Worm (Caenorhabditis elegans) whole organism, late embryonic: ENCODE measurements around the gene grl-12.
A peak's percentile ranks its signal among the peaks of the same experiment; 100 is the strongest.

ENCODE experiments used
- C08G9.2 ChIP-seq: sonication (generic microtip); optimal IDR thresholded peaks from 2 replicates; lab custom pipeline; 2016; ENCODE audit warnings: mild to moderate bottlenecking, missing genetic modification characterization, moderate library complexity, missing compliant biosample characterization
- F13H6.1 ChIP-seq: sonication (generic microtip); optimal IDR thresholded peaks from 2 replicates; lab custom pipeline; 2016; ENCODE audit warnings: missing genetic modification characterization, missing compliant biosample characterization
- T23F11.4 ChIP-seq: fragments of 200-800 bp; sonication (Bioruptor generic); optimal IDR thresholded peaks from 2 replicates; lab custom pipeline; 2018; ENCODE audit warnings: mild to moderate bottlenecking, missing genetic modification characterization, missing compliant biosample characterization
- ama-1 ChIP-seq: fragments of 150-350 bp; optimal IDR thresholded peaks from 2 replicates; lab custom pipeline; 2014
- ceh-18 ChIP-seq: sonication (generic microtip); optimal IDR thresholded peaks from 2 replicates; lab custom pipeline; 2016; ENCODE audit warnings: missing genetic modification characterization, missing compliant biosample characterization
- ceh-19 ChIP-seq: fragments of 200-800 bp; sonication (Bioruptor generic); optimal IDR thresholded peaks from 2 replicates; lab custom pipeline; 2018; ENCODE audit warnings: mild to moderate bottlenecking, missing genetic modification characterization, missing compliant biosample characterization
- ceh-2 ChIP-seq: sonication (generic microtip); optimal IDR thresholded peaks from 2 replicates; lab custom pipeline; 2016; ENCODE audit warnings: missing genotype, missing genetic modification characterization, missing compliant biosample characterization
- ceh-22 ChIP-seq: sonication (generic microtip); optimal IDR thresholded peaks from 2 replicates; lab custom pipeline; 2017; ENCODE audit warnings: missing biosample characterization, missing genetic modification characterization
- ceh-30 ChIP-seq: fragments of 150-350 bp; optimal IDR thresholded peaks from 2 replicates; lab custom pipeline; 2014; ENCODE audit warnings: missing biosample characterization, missing genetic modification characterization
- ceh-45 ChIP-seq: fragments of 200-800 bp; sonication (Bioruptor generic); IDR thresholded peaks from 2 replicates; pipeline ENCODE4 v1.3.6; 2022; ENCODE audit warnings: missing genetic modification reagents, missing genetic modification characterization, missing compliant biosample characterization
- ceh-48 ChIP-seq: sonication (generic microtip); optimal IDR thresholded peaks from 2 replicates; lab custom pipeline; 2016; ENCODE audit warnings: missing genetic modification characterization, inconsistent platforms, missing compliant biosample characterization
- ceh-6 ChIP-seq: fragments of 200-800 bp; sonication (Bioruptor generic); optimal IDR thresholded peaks from 2 replicates; lab custom pipeline; 2018; ENCODE audit warnings: mild to moderate bottlenecking, missing genetic modification characterization, missing compliant biosample characterization
- ceh-9 ChIP-seq: sonication (generic microtip); optimal IDR thresholded peaks from 2 replicates; lab custom pipeline; 2016; ENCODE audit warnings: mild to moderate bottlenecking, missing genetic modification characterization, inconsistent platforms, missing compliant biosample characterization
- che-1 ChIP-seq: sonication (generic microtip); optimal IDR thresholded peaks from 2 replicates; lab custom pipeline; 2016; ENCODE audit warnings: mild to moderate bottlenecking, missing genetic modification characterization, missing compliant biosample characterization
- dmd-4 ChIP-seq: sonication (generic microtip); optimal IDR thresholded peaks from 2 replicates; lab custom pipeline; 2016; ENCODE audit warnings: borderline replicate concordance, missing genetic modification characterization, missing compliant biosample characterization
- dve-1 ChIP-seq: sonication (generic microtip); optimal IDR thresholded peaks from 2 replicates; lab custom pipeline; 2017; ENCODE audit warnings: antibody characterized with exemption, mild to moderate bottlenecking, missing genetic modification characterization, missing compliant biosample characterization
- ets-4 ChIP-seq: sonication (generic microtip); optimal IDR thresholded peaks from 2 replicates; lab custom pipeline; 2016; ENCODE audit warnings: missing genetic modification characterization, missing compliant biosample characterization
- eyg-1 ChIP-seq: sonication (generic microtip); optimal IDR thresholded peaks from 2 replicates; lab custom pipeline; 2016; ENCODE audit warnings: missing genotype, missing genetic modification characterization, missing compliant biosample characterization
- fkh-6 ChIP-seq: sonication (generic microtip); optimal IDR thresholded peaks from 2 replicates; lab custom pipeline; 2016; ENCODE audit warnings: missing genetic modification characterization, missing compliant biosample characterization
- gmeb-2 ChIP-seq: sonication (generic microtip); optimal IDR thresholded peaks from 2 replicates; lab custom pipeline; 2016; ENCODE audit warnings: missing genetic modification characterization, inconsistent platforms, missing compliant biosample characterization
- hlh-15 ChIP-seq: sonication (generic microtip); optimal IDR thresholded peaks from 2 replicates; lab custom pipeline; 2016; ENCODE audit warnings: missing genetic modification characterization, missing compliant biosample characterization
- hlh-30 ChIP-seq: sonication (generic microtip); optimal IDR thresholded peaks from 2 replicates; lab custom pipeline; 2017; ENCODE audit warnings: antibody characterized with exemption, missing genetic modification characterization, missing compliant biosample characterization; ENCODE audit not compliant: insufficient read depth
- hlh-6 ChIP-seq: sonication (generic microtip); optimal IDR thresholded peaks from 2 replicates; lab custom pipeline; 2016; ENCODE audit warnings: missing genotype, missing genetic modification characterization, missing compliant biosample characterization
- hlh-8 ChIP-seq: sonication (generic microtip); optimal IDR thresholded peaks from 2 replicates; lab custom pipeline; 2016; ENCODE audit warnings: missing genotype, missing genetic modification characterization, missing compliant biosample characterization
- lin-11 ChIP-seq: fragments of 200-800 bp; sonication (Bioruptor generic); optimal IDR thresholded peaks from 2 replicates; lab custom pipeline; 2018; ENCODE audit warnings: mild to moderate bottlenecking, missing genetic modification characterization, missing compliant biosample characterization
- madf-2 ChIP-seq: sonication (generic microtip); optimal IDR thresholded peaks from 2 replicates; lab custom pipeline; 2017; ENCODE audit warnings: missing genetic modification characterization, missing compliant biosample characterization
- mec-3 ChIP-seq: sonication (generic microtip); optimal IDR thresholded peaks from 2 replicates; lab custom pipeline; 2016; ENCODE audit warnings: borderline replicate concordance, missing genetic modification characterization, missing compliant biosample characterization
- npax-4 ChIP-seq: sonication (generic microtip); optimal IDR thresholded peaks from 2 replicates; lab custom pipeline; 2016; ENCODE audit warnings: missing genetic modification characterization, missing compliant biosample characterization
- odd-2 ChIP-seq: sonication (generic microtip); optimal IDR thresholded peaks from 2 replicates; lab custom pipeline; 2017; ENCODE audit warnings: antibody characterized with exemption, mild to moderate bottlenecking, missing genetic modification characterization, missing compliant biosample characterization
- pat-9 ChIP-seq: fragments of 200-800 bp; sonication (Bioruptor generic); optimal IDR thresholded peaks from 2 replicates; lab custom pipeline; 2018; ENCODE audit warnings: mild to moderate bottlenecking, missing genetic modification characterization, moderate library complexity, missing compliant biosample characterization
- pha-2 ChIP-seq: sonication (generic microtip); optimal IDR thresholded peaks from 2 replicates; lab custom pipeline; 2017; ENCODE audit warnings: mild to moderate bottlenecking, missing genetic modification characterization, missing compliant biosample characterization
- ref-2 ChIP-seq: sonication (generic microtip); optimal IDR thresholded peaks from 2 replicates; lab custom pipeline; 2016; ENCODE audit warnings: missing genetic modification characterization, missing compliant biosample characterization
- rnt-1 ChIP-seq: sonication (generic microtip); optimal IDR thresholded peaks from 2 replicates; lab custom pipeline; 2016; ENCODE audit warnings: missing genetic modification characterization, missing compliant biosample characterization
- sdc-2 ChIP-seq: sonication (generic microtip); optimal IDR thresholded peaks from 2 replicates; lab custom pipeline; 2016; ENCODE audit warnings: missing genotype, missing genetic modification characterization, missing compliant biosample characterization
- sox-2 ChIP-seq: fragments of 200-800 bp; sonication (Bioruptor generic); IDR thresholded peaks from 2 replicates; pipeline ENCODE4 v1.3.6; 2022; ENCODE audit warnings: missing genetic modification reagents, missing genetic modification characterization, missing compliant biosample characterization
- sox-4 ChIP-seq: sonication (generic microtip); optimal IDR thresholded peaks from 2 replicates; lab custom pipeline; 2017; ENCODE audit warnings: mild to moderate bottlenecking, missing genetic modification characterization, inconsistent platforms, missing compliant biosample characterization
- syd-9 ChIP-seq: sonication (generic microtip); optimal IDR thresholded peaks from 2 replicates; lab custom pipeline; 2016; ENCODE audit warnings: mild to moderate bottlenecking, missing genetic modification characterization, moderate library complexity, missing compliant biosample characterization
- tbx-2 ChIP-seq: sonication (generic microtip); optimal IDR thresholded peaks from 2 replicates; lab custom pipeline; 2016; ENCODE audit warnings: missing genetic modification characterization, missing compliant biosample characterization
- tbx-7 ChIP-seq: sonication (generic microtip); optimal IDR thresholded peaks from 2 replicates; lab custom pipeline; 2016; ENCODE audit warnings: missing genotype, missing genetic modification characterization, missing compliant biosample characterization
- unc-3 ChIP-seq, 2 experiments: fragments of 200-800 bp in 1 of 2; sonication (Bioruptor generic) in 1 of 2; sonication (generic microtip) in 1 of 2; conservative IDR thresholded peaks in 1 of 2; optimal IDR thresholded peaks in 1 of 2; 2 replicates each; pipeline versions ENCODE4 v1.3.6 to Lab custom; 2016 to 2022; ENCODE audit warnings: missing compliant biosample characterization in 2 of 2, missing genetic modification characterization in 2 of 2, missing genetic modification reagents in 1 of 2
- unc-42 ChIP-seq: sonication (generic microtip); optimal IDR thresholded peaks from 2 replicates; lab custom pipeline; 2016; ENCODE audit warnings: missing genotype, missing genetic modification characterization, missing compliant biosample characterization
- zip-5 ChIP-seq: sonication (generic microtip); optimal IDR thresholded peaks from 2 replicates; lab custom pipeline; 2016; ENCODE audit warnings: missing genetic modification characterization, missing compliant biosample characterization

Gene grl-12

ce11 chrV:8601420-8601819 is 35.4 kb downstream of the grl-12 start, which contains the start of gene F41E6.8:
TSS of gene F41E6.8 (minus strand) at chrV:8601520.
- TF ChIP-seq ceh-18 (tag; lab: Kevin White, UChicago) (no peak), F13H6.1 (tag; lab: Kevin White, UChicago) (no peak), dve-1 (tag; lab: Kevin White, UChicago) (no peak), ceh-30 (tag; lab: Kevin White, UChicago) (no peak), ceh-22 (no peak), unc-3 (GFP tag; conservative IDR thresholded peaks at IDR 0.05; lab: Robert Waterston, UW) (no peak), unc-3 (tag; optimal IDR thresholded peaks at IDR 0.05; lab: Kevin White, UChicago) (no peak), ets-4 (tag; lab: Kevin White, UChicago) (no peak), mec-3 (tag; lab: Kevin White, UChicago) (no peak), ceh-19 (GFP tag; lab: Kevin White, UChicago) (no peak), odd-2 (tag; lab: Kevin White, UChicago) (no peak), T23F11.4 (no peak), pha-2 (tag; lab: Kevin White, UChicago) (no peak), syd-9 (no peak), npax-4 (tag; lab: Kevin White, UChicago) (no peak), ceh-6 (GFP tag; lab: Kevin White, UChicago) (no peak), ceh-2 (tag; lab: Kevin White, UChicago) (no peak), ceh-48 (tag; lab: Kevin White, UChicago) (no peak)

- TF ChIP-seq tbx-7 (tag; lab: Kevin White, UChicago), result no peak
- TF ChIP-seq gmeb-2, result no peak
- TF ChIP-seq rnt-1 (tag; lab: Kevin White, UChicago), result no peak
- TF ChIP-seq hlh-8, result peak; percentile 15
- no peak for TF ChIP-seq pat-9
These were observed 36.9 kb downstream of the grl-12 start for ce11 chrV:8599957-8600356.

- TF ChIP-seq fkh-6 (tag; lab: Kevin White, UChicago), result no peak
- TF ChIP-seq sdc-2, result no peak
- TF ChIP-seq ceh-45 (GFP tag; lab: Robert Waterston, UW), result no peak
- TF ChIP-seq sox-4 (tag; lab: Kevin White, UChicago), result no peak
- TF ChIP-seq dmd-4 (tag; lab: Kevin White, UChicago), result no peak
- no peak for TF ChIP-seq ref-2
- TF ChIP-seq ceh-30 (tag; lab: Kevin White, UChicago), result no peak
- no peak for TF ChIP-seq C08G9.2 (tag; lab: Kevin White, UChicago)
- no peak for TF ChIP-seq ceh-18 (tag; lab: Kevin White, UChicago)
- TF ChIP-seq madf-2 (tag; lab: Kevin White, UChicago), result no peak
- TF ChIP-seq lin-11 (tag; lab: Kevin White, UChicago), result no peak
- TF ChIP-seq eyg-1 (tag; lab: Kevin White, UChicago), result no peak
- TF ChIP-seq zip-5, result no peak
- no peak for TF ChIP-seq hlh-6 (tag; lab: Kevin White, UChicago)
These were observed 37.6 kb downstream of the grl-12 start, which contains the start of gene F41E6.7 for ce11 chrV:8599192-8599591. TSS of gene F41E6.7 (minus strand) at chrV:8599292.

- TF ChIP-seq sox-2 (GFP tag; lab: Robert Waterston, UW) (no peak), hlh-30 (tag; lab: Kevin White, UChicago) (peak; percentile 29), syd-9 (no peak), hlh-15 (tag; lab: Kevin White, UChicago) (no peak), ceh-45 (GFP tag; lab: Robert Waterston, UW) (0 out of 2 replicates have a peak, but pooled peaks have one; percentile 47), hlh-6 (tag; lab: Kevin White, UChicago) (no peak), dve-1 (tag; lab: Kevin White, UChicago) (no peak), ceh-18 (tag; lab: Kevin White, UChicago) (no peak), unc-42 (tag; lab: Kevin White, UChicago) (peak; percentile 95), ceh-6 (GFP tag; lab: Kevin White, UChicago) (no peak), ama-1 (lab: Kevin White, UChicago) (no peak), tbx-2 (tag; lab: Kevin White, UChicago) (peak; percentile 37), hlh-8 (no peak), ceh-9 (no peak), che-1 (tag; lab: Kevin White, UChicago) (no peak)
These were observed 42.5 kb downstream of the grl-12 start, which contains the start of gene tag-196 for ce11 chrV:8594105-8594964. TSS of gene tag-196 (plus strand) at chrV:8594914.
